Worm (Caenorhabditis elegans) whole organism, dauer: Measurements from ENCODE around the gene C08B6.3.

Experiments used
- unc-62 ChIP-seq: sonication (generic microtip); optimal IDR thresholded peaks from 2 replicates; lab custom pipeline; 2017; ENCODE audit warnings: missing biosample characterization, missing genetic modification reagents, missing genetic modification characterization

The C08B6.3 gene

ce11 chrV:10086141-10086540, 25.9 kb downstream of the C08B6.3 start:
- no peak for TF ChIP-seq unc-62

- no peak for TF ChIP-seq unc-62
Observed at ce11 chrV:10084864-10085263, 27.2 kb downstream of the C08B6.3 start, which contains the start of gene R04B5.6. TSS of gene R04B5.6 (plus strand) at chrV:10085164.

ce11 chrV:10083999-10084468, 28.1 kb downstream of the C08B6.3 start, which contains the start of gene nhr-12:
TSS of gene nhr-12 (minus strand) at chrV:10084049.
- no peak for TF ChIP-seq unc-62

- TF ChIP-seq unc-62, result no peak
Observed at ce11 chrV:10081636-10082035, 30.5 kb downstream of the C08B6.3 start, which contains the start of gene nhr-205. TSS of gene nhr-205 (minus strand) at chrV:10081776.

- no peak for TF ChIP-seq unc-62
Observed at ce11 chrV:10080905-10081304, 31.2 kb downstream of the C08B6.3 start.

- no peak for TF ChIP-seq unc-62
Observed at ce11 chrV:10078244-10078643, 33.8 kb downstream of the C08B6.3 start, which contains the start of gene R04B5.1. TSS of gene R04B5.1 (minus strand) at chrV:10078344.

- TF ChIP-seq unc-62, result no peak
Observed at ce11 chrV:10075441-10075840, 36.6 kb downstream of the C08B6.3 start, which contains the start of gene F57A8.7. TSS of gene F57A8.7 (plus strand) at chrV:10075741.

ce11 chrV:10073793-10074192, 38.3 kb downstream of the C08B6.3 start, which contains the start of gene F57A8.6:
TSS of gene F57A8.6 (minus strand) at chrV:10073893.
- no peak for TF ChIP-seq unc-62

- no peak for TF ChIP-seq unc-62
Observed at ce11 chrV:10072721-10073120, 39.4 kb downstream of the C08B6.3 start.

ce11 chrV:10070541-10070940, 41.5 kb downstream of the C08B6.3 start, which contains the start of gene nhr-192:
TSS of gene nhr-192 (minus strand) at chrV:10070641.
- no peak for TF ChIP-seq unc-62

ce11 chrV:10066769-10067168, 45.3 kb downstream of the C08B6.3 start, which contains the start of gene npr-39:
TSS of gene npr-39 (plus strand) at chrV:10067069.
- TF ChIP-seq unc-62, result no peak

- no peak for TF ChIP-seq unc-62
Observed at ce11 chrV:10065679-10066078, 46.4 kb downstream of the C08B6.3 start.

- no peak for TF ChIP-seq unc-62
Observed at ce11 chrV:10064221-10064620, 47.9 kb downstream of the C08B6.3 start, which contains the start of gene fipr-13. TSS of gene fipr-13 (plus strand) at chrV:10064521.

ce11 chrV:10060039-10060438, 52.0 kb downstream of the C08B6.3 start:
- no peak for TF ChIP-seq unc-62
